Worm (Caenorhabditis elegans) whole organism, late embryonic: ENCODE data around the gene C34D4.4.

Experiments used
- ceh-2 ChIP-seq: sonication (generic microtip); optimal IDR thresholded peaks from 2 replicates; lab custom pipeline; 2016; ENCODE audit warnings: missing genotype, missing genetic modification characterization, missing compliant biosample characterization
- lim-6 ChIP-seq: sonication (generic microtip); optimal IDR thresholded peaks from 2 replicates; lab custom pipeline; 2016; ENCODE audit warnings: missing genetic modification characterization, missing compliant biosample characterization
- npax-4 ChIP-seq: sonication (generic microtip); optimal IDR thresholded peaks from 2 replicates; lab custom pipeline; 2016; ENCODE audit warnings: missing genetic modification characterization, missing compliant biosample characterization
- pag-3 ChIP-seq: sonication (generic microtip); optimal IDR thresholded peaks from 2 replicates; lab custom pipeline; 2016; ENCODE audit warnings: missing compliant biosample characterization, missing genetic modification characterization, borderline replicate concordance
- unc-86 ChIP-seq: sonication (generic microtip); optimal IDR thresholded peaks from 2 replicates; lab custom pipeline; 2016; ENCODE audit warnings: missing genetic modification characterization, missing compliant biosample characterization

DNA sequence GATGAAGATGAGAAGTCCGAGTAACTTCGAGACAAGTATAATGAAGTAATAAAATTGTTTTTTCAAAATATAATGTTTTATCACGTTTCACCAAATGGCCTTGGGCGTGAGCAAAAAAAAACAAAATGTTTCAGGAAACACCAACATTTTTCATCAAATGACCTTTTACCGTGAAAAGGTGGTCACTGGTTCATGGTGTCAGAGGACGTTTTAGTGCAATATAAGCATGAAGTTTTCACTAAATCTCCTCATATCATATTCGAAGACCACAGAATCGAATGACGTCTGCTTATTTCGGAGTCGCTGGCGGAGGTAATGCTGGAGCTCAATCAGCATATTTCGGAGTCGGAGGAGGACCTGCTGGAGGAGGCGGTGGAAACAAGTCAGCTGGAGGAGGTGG lies 37.8 kb upstream of the C34D4.4 start, which contains the start of the genes ZC477.7 and ssq-3:
- TF ChIP-seq ceh-2 (tag; lab: Kevin White, UChicago) (no peak), lim-6 (tag; lab: Kevin White, UChicago) (no peak), npax-4 (no peak), unc-86 (tag; lab: Kevin White, UChicago) (no peak), pag-3 (no peak)
